Worm (Caenorhabditis elegans) whole organism, L4 larva: Measurements from ENCODE around the gene sri-24.

Source experiments
- lin-13 ChIP-seq: fragments of 150-350 bp; optimal IDR thresholded peaks from 2 replicates; lab custom pipeline; 2014; ENCODE audit warnings: missing biosample characterization, missing genetic modification reagents, missing genetic modification characterization
- php-3 ChIP-seq: fragments of 200-800 bp; sonication (Bioruptor generic); IDR thresholded peaks from 2 replicates; pipeline ENCODE4 v1.3.6; 2022; ENCODE audit warnings: missing genetic modification reagents, missing genetic modification characterization, missing compliant biosample characterization

DNA sequence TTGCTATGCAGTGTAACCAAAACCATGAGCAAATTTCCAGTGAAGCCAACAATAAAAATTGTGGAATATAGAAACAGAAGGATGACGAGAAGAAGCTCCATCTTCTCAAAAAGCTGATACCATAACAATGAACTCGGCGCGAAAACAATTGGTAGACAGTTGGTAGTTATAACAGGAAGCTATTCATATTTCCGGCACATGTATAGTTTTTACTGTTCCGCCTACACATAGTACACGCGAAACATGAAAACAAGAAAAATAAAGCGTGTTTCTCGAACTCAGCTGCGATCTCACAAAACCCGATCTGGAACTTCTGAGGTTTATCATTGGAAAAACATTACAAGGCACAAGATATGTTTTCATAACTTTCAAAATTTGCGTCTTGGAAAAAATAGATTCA is 47.1 kb downstream of the sri-24 start, which contains the start of gene srsx-37:
- TF ChIP-seq php-3 (GFP tag; lab: Robert Waterston, UW) = no peak
- TF ChIP-seq lin-13 (GFP tag; lab: Kevin White, UChicago) = no peak
